Worm (Caenorhabditis elegans) whole organism, L3 larva: ENCODE data around the gene T04B2.8.

Source experiments
- ama-1 ChIP-seq: fragments of 150-350 bp; optimal IDR thresholded peaks from 2 replicates; lab custom pipeline; 2018
- elt-2 ChIP-seq: sonication (generic microtip); optimal IDR thresholded peaks from 2 replicates; lab custom pipeline; 2016; ENCODE audit warnings: missing genetic modification reagents, mild to moderate bottlenecking, missing genetic modification characterization, missing compliant biosample characterization
- elt-3 ChIP-seq, 3 experiments: fragments of 150-350 bp in 1 of 3; sonication (generic microtip) in 2 of 3; optimal IDR thresholded peaks; 2 replicates in 2 of 3; 4 replicates in 1 of 3; lab custom pipeline; 2014 to 2017; ENCODE audit warnings: missing biosample characterization in 3 of 3, missing genetic modification characterization in 3 of 3
- lin-39 ChIP-seq: fragments of 150-350 bp; optimal IDR thresholded peaks from 2 replicates; lab custom pipeline; 2018; ENCODE audit warnings: missing biosample characterization, missing genetic modification reagents, missing genetic modification characterization
- mdl-1 ChIP-seq: fragments of 150-350 bp; optimal IDR thresholded peaks from 2 replicates; lab custom pipeline; 2014; ENCODE audit warnings: missing biosample characterization, missing genetic modification characterization
- nhr-25 ChIP-seq: sonication (generic microtip); optimal IDR thresholded peaks from 2 replicates; lab custom pipeline; 2017; ENCODE audit warnings: missing biosample characterization, missing genetic modification characterization
- nhr-77 ChIP-seq: fragments of 150-350 bp; optimal IDR thresholded peaks from 2 replicates; lab custom pipeline; 2014; ENCODE audit warnings: missing biosample characterization, missing genetic modification characterization

DNA sequence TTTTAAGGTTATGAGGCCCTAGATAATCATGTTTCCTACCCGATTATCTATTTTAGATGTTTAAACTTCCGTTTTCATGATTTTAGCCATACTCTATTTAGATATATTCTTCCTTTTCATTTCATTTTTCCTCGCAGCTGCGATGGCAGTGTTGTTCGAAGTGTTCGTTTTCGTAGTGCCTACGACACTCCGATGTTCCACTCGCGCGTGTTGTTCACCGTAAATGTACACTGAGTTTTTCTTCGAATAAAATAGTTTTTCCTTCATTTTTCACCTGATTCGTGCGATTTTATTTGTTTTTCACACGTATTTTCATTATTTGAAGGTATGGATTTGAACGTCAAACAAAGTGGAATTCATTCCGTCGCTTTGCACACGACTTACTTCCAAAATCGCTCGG, 45.9 kb upstream of the T04B2.8 start, which contains the start of gene dis-3:
- TF ChIP-seq nhr-25 (no peak), elt-2 (no peak), mdl-1 (tag; lab: Kevin White, UChicago) (no peak), ama-1 (lab: Kevin White, UChicago) (no peak), nhr-77 (tag; lab: Kevin White, UChicago) (no peak), elt-3 (tag; optimal IDR thresholded peaks at IDR 0.05; lab: Kevin White, UChicago) (no peak), lin-39 (tag; lab: Kevin White, UChicago) (no peak)
